Worm (Caenorhabditis elegans): ENCODE data around the gene kin-21.

DNA sequence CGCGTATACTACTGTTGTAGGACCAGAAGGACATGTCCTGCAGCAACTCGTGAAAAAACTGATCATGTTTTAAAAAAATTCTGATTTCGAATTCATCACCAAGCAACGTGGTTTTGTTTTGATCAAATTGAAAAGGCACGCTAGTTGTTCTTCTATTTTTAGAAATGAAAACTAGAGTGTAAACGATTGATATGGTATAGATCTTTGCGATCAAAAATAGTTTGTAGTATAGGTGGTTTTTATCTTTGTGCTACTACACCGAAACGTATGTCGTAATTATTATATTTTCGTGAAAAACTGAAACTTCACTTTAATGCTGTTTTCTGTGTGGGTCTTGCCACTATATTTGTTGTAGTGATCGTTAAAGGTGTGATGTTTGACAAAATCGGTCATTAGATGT, 34.2 kb downstream of the kin-21 start:
- TF ChIP-seq pqm-1 (tag; optimal IDR thresholded peaks at IDR 0.05) (no peak), ceh-82 (tag; optimal IDR thresholded peaks at IDR 0.05) (no peak), lin-35 (GFP tag; optimal IDR thresholded peaks at IDR 0.05) (no peak), mab-9 (GFP tag; IDR thresholded peaks at IDR 0.05) (no peak), ztf-11 (tag; optimal IDR thresholded peaks at IDR 0.05) (no peak), unc-86 (tag; optimal IDR thresholded peaks at IDR 0.05) (no peak), lir-3 (tag; optimal IDR thresholded peaks at IDR 0.05; ENCODE audit: poor library complexity) (no peak), isw-1 (GFP tag; IDR thresholded peaks at IDR 0.05) (no peak), skn-1 (tag; optimal IDR thresholded peaks at IDR 0.05) (no peak)

Data from whole organism, L1 larva.